Fruit fly (Drosophila melanogaster) whole organism, pupa: ENCODE results near the gene Rcc1.

ENCODE experiments used
- CG13204 ChIP-seq: fragments of 200-800 bp; sonication (Bioruptor generic); optimal IDR thresholded peaks from 2 replicates; lab custom pipeline; 2018; ENCODE audit warnings: missing biosample characterization, mild to moderate bottlenecking, missing genetic modification characterization, moderate library complexity
- CG4496 ChIP-seq: fragments of 200-800 bp; sonication (Bioruptor generic); IDR thresholded peaks from 3 replicates; pipeline ENCODE4 v1.3.6; 2022; ENCODE audit warnings: missing biosample characterization, missing genetic modification characterization
- Pif1A ChIP-seq: fragments of 200-800 bp; sonication (Bioruptor generic); optimal IDR thresholded peaks from 3 replicates; lab custom pipeline; 2016; ENCODE audit warnings: missing biosample characterization, missing genetic modification characterization
- fd96Ca ChIP-seq: fragments of 200-800 bp; sonication (Bioruptor generic); IDR thresholded peaks from 3 replicates; pipeline ENCODE4 v1.3.6; 2022; ENCODE audit warnings: missing biosample characterization, missing genetic modification characterization

- TF ChIP-seq CG4496 (peak; percentile 23; the same call in 1 of the 3 replicates), CG13204 (GFP tag; lab: Kevin White, UChicago) (no peak), Pif1A (GFP tag; lab: Kevin White, UChicago) (no peak), fd96Ca (GFP tag; lab: Robert Waterston, UW) (no peak; the same call in 2 of the 3 replicates)
Measured at dm6 chr3L:5964399-5964798, 31.8 kb upstream of the Rcc1 start.
